Worm (Caenorhabditis elegans) whole organism, L4 larva: ENCODE measurements around the gene sra-34.

ENCODE experiments used
- D1046.2 ChIP-seq: fragments of 200-800 bp; sonication (Bioruptor generic); IDR thresholded peaks from 2 replicates; pipeline ENCODE4 v1.3.6; 2022; ENCODE audit warnings: missing genetic modification characterization, missing compliant biosample characterization
- aha-1 ChIP-seq: fragments of 150-350 bp; peaks from one replicate; lab custom pipeline; 2014; ENCODE audit warnings: missing biosample characterization, missing genetic modification characterization
- aly-2 ChIP-seq: sonication (generic microtip); optimal IDR thresholded peaks from 2 replicates; lab custom pipeline; 2018; ENCODE audit warnings: missing biosample characterization, missing genetic modification characterization
- attf-4 ChIP-seq: sonication (generic microtip); optimal IDR thresholded peaks from 3 replicates; lab custom pipeline; 2017; ENCODE audit warnings: missing biosample characterization, missing genetic modification characterization
- ceh-20 ChIP-seq: fragments of 200-800 bp; sonication (Bioruptor generic); IDR thresholded peaks from 2 replicates; pipeline ENCODE4 v1.3.6; 2022; ENCODE audit warnings: missing genetic modification reagents, missing genetic modification characterization, missing compliant biosample characterization
- ceh-32 ChIP-seq: sonication (generic microtip); optimal IDR thresholded peaks from 2 replicates; lab custom pipeline; 2016; ENCODE audit warnings: mild to moderate bottlenecking, missing genetic modification characterization, missing compliant biosample characterization; ENCODE audit not compliant: poor library complexity
- ceh-44 ChIP-seq: fragments of 200-800 bp; sonication (Bioruptor generic); IDR thresholded peaks from 2 replicates; pipeline ENCODE4 v1.3.6; 2022; ENCODE audit warnings: missing genetic modification reagents, missing genetic modification characterization, missing compliant biosample characterization
- ctbp-1 ChIP-seq: fragments of 200-800 bp; sonication (Bioruptor generic); IDR thresholded peaks from 2 replicates; pipeline ENCODE4 v1.3.6; 2022; ENCODE audit warnings: missing genetic modification reagents, missing genetic modification characterization, missing compliant biosample characterization
- dpl-1 ChIP-seq: fragments of 150-350 bp; optimal IDR thresholded peaks from 2 replicates; lab custom pipeline; 2014; ENCODE audit warnings: missing biosample characterization, missing genetic modification reagents, missing genetic modification characterization
- fos-1 ChIP-seq: fragments of 150-350 bp; optimal IDR thresholded peaks from 2 replicates; lab custom pipeline; 2014; ENCODE audit warnings: missing biosample characterization, missing genetic modification characterization
- gei-8 ChIP-seq: fragments of 200-800 bp; sonication (Bioruptor generic); optimal IDR thresholded peaks from 2 replicates; lab custom pipeline; 2018; ENCODE audit warnings: mild to moderate bottlenecking, missing genetic modification characterization, missing compliant biosample characterization
- hlh-11 ChIP-seq: fragments of 200-800 bp; sonication (Bioruptor generic); optimal IDR thresholded peaks from 2 replicates; lab custom pipeline; 2018; ENCODE audit warnings: mild to moderate bottlenecking, missing genetic modification characterization, missing compliant biosample characterization
- lin-13 ChIP-seq: fragments of 150-350 bp; optimal IDR thresholded peaks from 2 replicates; lab custom pipeline; 2014; ENCODE audit warnings: missing biosample characterization, missing genetic modification reagents, missing genetic modification characterization
- lin-15B ChIP-seq: fragments of 150-350 bp; sonication (generic microtip); optimal IDR thresholded peaks from 3 replicates; lab custom pipeline; 2014; ENCODE audit warnings: missing biosample characterization, missing genetic modification characterization
- lin-38 ChIP-seq: fragments of 200-800 bp; sonication (Bioruptor generic); IDR thresholded peaks from 2 replicates; pipeline ENCODE4 v1.3.6; 2022; ENCODE audit warnings: missing genetic modification reagents, missing genetic modification characterization, missing compliant biosample characterization
- lir-3 ChIP-seq: sonication (generic microtip); optimal IDR thresholded peaks from 2 replicates; lab custom pipeline; 2016; ENCODE audit warnings: mild to moderate bottlenecking, missing genetic modification characterization, missing compliant biosample characterization
- madf-9 ChIP-seq: fragments of 200-800 bp; sonication (Bioruptor generic); conservative IDR thresholded peaks from 2 replicates; pipeline ENCODE4 v1.3.6; 2022; ENCODE audit warnings: missing genetic modification reagents, missing genetic modification characterization, missing compliant biosample characterization
- mxl-3 ChIP-seq: fragments of 200-800 bp; sonication (Bioruptor generic); optimal IDR thresholded peaks from 2 replicates; lab custom pipeline; 2018; ENCODE audit warnings: mild to moderate bottlenecking, missing genetic modification characterization, missing compliant biosample characterization
- nhr-111 ChIP-seq: fragments of 200-800 bp; sonication (Bioruptor generic); optimal IDR thresholded peaks from 2 replicates; lab custom pipeline; 2018; ENCODE audit warnings: mild to moderate bottlenecking, missing genetic modification characterization, missing compliant biosample characterization
- nhr-42 ChIP-seq: fragments of 200-800 bp; sonication (Bioruptor generic); IDR thresholded peaks from 2 replicates; pipeline ENCODE4 v1.3.6; 2022; ENCODE audit warnings: missing genetic modification characterization, missing compliant biosample characterization
- pha-4 ChIP-seq, 2 experiments: fragments of 150-350 bp in 1 of 2; fragments of 200-800 bp in 1 of 2; sonication (Bioruptor generic) in 1 of 2; IDR thresholded peaks in 1 of 2; optimal IDR thresholded peaks in 1 of 2; 2 replicates each; pipeline versions ENCODE4 v1.3.6 to Lab custom; 2014 to 2022; ENCODE audit warnings: missing genetic modification characterization in 2 of 2, missing genetic modification reagents in 2 of 2, missing biosample characterization in 1 of 2, missing compliant biosample characterization in 1 of 2
- saeg-2 ChIP-seq: fragments of 200-800 bp; sonication (Bioruptor generic); IDR thresholded peaks from 2 replicates; pipeline ENCODE4 v1.3.6; 2022; ENCODE audit warnings: missing genetic modification reagents, missing genetic modification characterization, missing compliant biosample characterization
- sdz-12 ChIP-seq: fragments of 200-800 bp; sonication (Bioruptor generic); optimal IDR thresholded peaks from 2 replicates; lab custom pipeline; 2018; ENCODE audit warnings: mild to moderate bottlenecking, missing genetic modification characterization, missing compliant biosample characterization
- set-16 ChIP-seq: fragments of 200-800 bp; sonication (Bioruptor generic); IDR thresholded peaks from 2 replicates; pipeline ENCODE4 v1.3.6; 2022; ENCODE audit warnings: missing genetic modification reagents, missing genetic modification characterization, missing compliant biosample characterization
- spr-1 ChIP-seq: sonication (generic microtip); optimal IDR thresholded peaks from 2 replicates; lab custom pipeline; 2016; ENCODE audit warnings: mild to moderate bottlenecking, missing genetic modification characterization, missing compliant biosample characterization
- spr-3 ChIP-seq: fragments of 200-800 bp; sonication (Bioruptor generic); optimal IDR thresholded peaks from 2 replicates; lab custom pipeline; 2018; ENCODE audit warnings: mild to moderate bottlenecking, missing genetic modification characterization, missing compliant biosample characterization
- unc-130 ChIP-seq: sonication (generic microtip); optimal IDR thresholded peaks from 2 replicates; lab custom pipeline; 2016; ENCODE audit warnings: missing genetic modification reagents, missing genetic modification characterization, missing compliant biosample characterization
- unc-62 ChIP-seq, 3 experiments: fragments of 150-350 bp in 1 of 3; sonication (generic microtip); optimal IDR thresholded peaks in 2 of 3; peaks in 1 of 3; 1 replicate in 1 of 3; 2 replicates in 2 of 3; lab custom pipeline; 2014 to 2017; ENCODE audit warnings: missing biosample characterization in 3 of 3, missing genetic modification characterization in 3 of 3, missing genetic modification reagents in 3 of 3, missing genotype in 1 of 3
- vab-7 ChIP-seq: fragments of 200-800 bp; sonication (Bioruptor generic); IDR thresholded peaks from 2 replicates; pipeline ENCODE4 v1.3.6; 2022; ENCODE audit warnings: missing genetic modification reagents, missing genetic modification characterization, missing compliant biosample characterization
- zfp-2 ChIP-seq: sonication (generic microtip); optimal IDR thresholded peaks from 2 replicates; lab custom pipeline; 2016; ENCODE audit warnings: mild to moderate bottlenecking, missing genetic modification characterization, missing compliant biosample characterization
- zip-2 ChIP-seq: fragments of 150-350 bp; optimal IDR thresholded peaks from 2 replicates; lab custom pipeline; 2014; ENCODE audit warnings: missing biosample characterization, missing genetic modification characterization

The sra-34 gene

ce11 chrII:4543568-4543967, at the start of gene sra-34:
Gene sra-34 (minus strand): TSS chrII:4543668.
- no peak for TF ChIP-seq ceh-44 (GFP tag; lab: Robert Waterston, UW)
- peak; percentile 54 for TF ChIP-seq aha-1
- no peak for TF ChIP-seq nhr-111 (GFP tag; lab: Kevin White, UChicago)
- no peak for TF ChIP-seq attf-4 (tag; lab: Kevin White, UChicago)

ce11 chrII:4590660-4591059, 47.2 kb upstream of the sra-34 start:
- 0 out of 2 replicates have a peak, but pooled peaks have one; percentile 12 for TF ChIP-seq ceh-20 (GFP tag; lab: Robert Waterston, UW)
- no peak for TF ChIP-seq set-16 (GFP tag; lab: Robert Waterston, UW)
- TF ChIP-seq pha-4 (GFP tag; IDR thresholded peaks at IDR 0.05; lab: Robert Waterston, UW), result peak; percentile 43; the same call in 1 of the 2 replicates
- no peak for TF ChIP-seq pha-4 (tag; optimal IDR thresholded peaks at IDR 0.05; lab: Kevin White, UChicago)
- TF ChIP-seq madf-9 (GFP tag; lab: Robert Waterston, UW), result no peak
- TF ChIP-seq lin-38 (GFP tag; lab: Robert Waterston, UW), result peak; percentile 12; the same call in 1 of the 2 replicates

- no peak for TF ChIP-seq unc-130 (GFP tag; lab: Kevin White, UChicago)
- peak; percentile 97 for TF ChIP-seq aha-1
- no peak for TF ChIP-seq saeg-2
- TF ChIP-seq lin-15B (tag; lab: Kevin White, UChicago), result no peak
- TF ChIP-seq gei-8, result no peak
- no peak for TF ChIP-seq spr-3 (GFP tag; lab: Kevin White, UChicago)
These were observed 46.6 kb upstream of the sra-34 start for ce11 chrII:4590086-4590485.

ce11 chrII:4585327-4585726, 41.9 kb upstream of the sra-34 start:
- TF ChIP-seq lin-13 (GFP tag; lab: Kevin White, UChicago) (no peak), nhr-42 (GFP tag; lab: Robert Waterston, UW) (no peak), dpl-1 (GFP tag; lab: Kevin White, UChicago) (no peak), vab-7 (no peak), ceh-32 (tag; lab: Kevin White, UChicago) (no peak), zip-2 (tag; lab: Kevin White, UChicago) (no peak), zfp-2 (tag; lab: Kevin White, UChicago) (no peak), sdz-12 (GFP tag; lab: Kevin White, UChicago) (no peak), lir-3 (tag; lab: Kevin White, UChicago) (no peak), aly-2 (tag; lab: Kevin White, UChicago) (no peak)

ce11 chrII:4584313-4584712, 40.8 kb upstream of the sra-34 start:
- TF ChIP-seq mxl-3 (GFP tag; lab: Kevin White, UChicago) (no peak), fos-1 (tag; lab: Kevin White, UChicago) (no peak), unc-62 (GFP tag; optimal IDR thresholded peaks at IDR 0.05 in 1 of 2; lab: Kevin White, UChicago) (peak in 1 of 2 experiments; percentile 9), unc-62 (tag; optimal IDR thresholded peaks at IDR 0.05; lab: Kevin White, UChicago) (no peak), spr-1 (tag; lab: Kevin White, UChicago) (no peak)

- no peak for TF ChIP-seq hlh-11 (tag; lab: Kevin White, UChicago)
- 0 out of 2 replicates have a peak, but pooled peaks have one; percentile 34 for TF ChIP-seq D1046.2 (GFP tag; lab: Robert Waterston, UW)
- 0 out of 2 replicates have a peak, but pooled peaks have one; percentile 15 for TF ChIP-seq ctbp-1 (GFP tag; lab: Robert Waterston, UW)
These were observed 39.9 kb upstream of the sra-34 start for ce11 chrII:4583203-4583912.
